Worm (Caenorhabditis elegans) whole organism, young adult: ENCODE data around the gene clec-9.

Source experiments
- B0035.1 ChIP-seq: sonication (generic microtip); optimal IDR thresholded peaks from 2 replicates; lab custom pipeline; 2016; ENCODE audit warnings: missing genetic modification characterization, mild to moderate bottlenecking, missing compliant biosample characterization, missing genotype, missing genetic modification reagents
- B0336.3 ChIP-seq: fragments of 200-800 bp; sonication (Bioruptor generic); IDR thresholded peaks from 2 replicates; pipeline ENCODE4 v1.3.6; 2022; ENCODE audit warnings: missing genetic modification characterization, missing compliant biosample characterization
- F22D6.2 ChIP-seq: sonication (generic microtip); optimal IDR thresholded peaks from 2 replicates; lab custom pipeline; 2016; ENCODE audit warnings: mild to moderate bottlenecking, missing genetic modification characterization, missing compliant biosample characterization
- F52B5.7 ChIP-seq: sonication (generic microtip); optimal IDR thresholded peaks from 2 replicates; lab custom pipeline; 2016; ENCODE audit warnings: mild to moderate bottlenecking, missing genetic modification characterization, missing compliant biosample characterization
- F57A8.1 ChIP-seq: fragments of 200-800 bp; sonication (Bioruptor generic); optimal IDR thresholded peaks from 2 replicates; lab custom pipeline; 2018; ENCODE audit warnings: mild to moderate bottlenecking, missing genetic modification characterization, moderate library complexity, missing compliant biosample characterization
- K12H6.12 ChIP-seq: fragments of 200-800 bp; sonication (Bioruptor generic); optimal IDR thresholded peaks from 2 replicates; lab custom pipeline; 2018; ENCODE audit warnings: mild to moderate bottlenecking, missing genetic modification characterization, missing compliant biosample characterization
- T26A5.8 ChIP-seq: sonication (generic microtip); optimal IDR thresholded peaks from 2 replicates; lab custom pipeline; 2016; ENCODE audit warnings: missing genetic modification characterization, missing compliant biosample characterization
- Y56A3A.18 ChIP-seq: fragments of 200-800 bp; sonication (Bioruptor generic); IDR thresholded peaks from 2 replicates; pipeline ENCODE4 v1.3.6; 2022; ENCODE audit warnings: missing genetic modification reagents, missing genetic modification characterization, missing compliant biosample characterization
- Y67H2A.10 ChIP-seq: fragments of 200-800 bp; sonication (Bioruptor generic); conservative IDR thresholded peaks from 2 replicates; pipeline ENCODE4 v1.3.6; 2022; ENCODE audit warnings: missing genetic modification reagents, missing genetic modification characterization, missing compliant biosample characterization
- ama-1 ChIP-seq, 3 experiments: fragments of 150-350 bp in 1 of 3; sonication (generic microtip) in 2 of 3; optimal IDR thresholded peaks; 2 replicates each; lab custom pipeline; 2014 to 2018; ENCODE audit warnings: missing biosample characterization in 2 of 3, missing genetic modification characterization in 2 of 3, missing genetic modification reagents in 2 of 3
- aptf-2 ChIP-seq: fragments of 200-800 bp; sonication (Bioruptor generic); conservative IDR thresholded peaks from 2 replicates; pipeline ENCODE4 v1.3.6; 2022; ENCODE audit warnings: missing genetic modification reagents, missing genetic modification characterization, missing compliant biosample characterization
- aptf-3 ChIP-seq: fragments of 200-800 bp; sonication (Bioruptor generic); IDR thresholded peaks from 2 replicates; pipeline ENCODE4 v1.3.6; 2022; ENCODE audit warnings: missing genetic modification characterization, missing compliant biosample characterization
- atf-7 ChIP-seq: sonication (generic microtip); optimal IDR thresholded peaks from 2 replicates; lab custom pipeline; 2017; ENCODE audit warnings: mild to moderate bottlenecking, missing genetic modification characterization, missing compliant biosample characterization
- attf-5 ChIP-seq: fragments of 200-800 bp; sonication (Bioruptor generic); optimal IDR thresholded peaks from 2 replicates; lab custom pipeline; 2018; ENCODE audit warnings: mild to moderate bottlenecking, missing genetic modification characterization, missing compliant biosample characterization
- cebp-2 ChIP-seq: fragments of 200-800 bp; sonication (Bioruptor generic); IDR thresholded peaks from 2 replicates; pipeline ENCODE4 v1.3.6; 2022; ENCODE audit warnings: missing genetic modification characterization, missing compliant biosample characterization
- ceh-79 ChIP-seq: sonication (generic microtip); optimal IDR thresholded peaks from 2 replicates; lab custom pipeline; 2017; ENCODE audit warnings: mild to moderate bottlenecking, missing genetic modification characterization, missing compliant biosample characterization
- ceh-91 ChIP-seq: fragments of 200-800 bp; sonication (Bioruptor generic); IDR thresholded peaks from 2 replicates; pipeline ENCODE4 v1.3.6; 2022; ENCODE audit warnings: missing genetic modification reagents, missing genetic modification characterization, missing compliant biosample characterization
- die-1 ChIP-seq: sonication (generic microtip); optimal IDR thresholded peaks from 2 replicates; lab custom pipeline; 2016; ENCODE audit warnings: missing genotype, mild to moderate bottlenecking, missing genetic modification characterization, missing compliant biosample characterization
- dox-1 ChIP-seq: fragments of 200-800 bp; sonication (Bioruptor generic); IDR thresholded peaks from 2 replicates; pipeline ENCODE4 v1.3.6; 2022; ENCODE audit warnings: missing genetic modification reagents, missing genetic modification characterization, missing compliant biosample characterization
- dpl-1 ChIP-seq: fragments of 150-350 bp; optimal IDR thresholded peaks from 2 replicates; lab custom pipeline; 2014; ENCODE audit warnings: missing biosample characterization, missing genetic modification reagents, missing genetic modification characterization
- egl-18 ChIP-seq: fragments of 200-800 bp; sonication (Bioruptor generic); IDR thresholded peaks from 2 replicates; pipeline ENCODE4 v1.3.6; 2022; ENCODE audit warnings: missing genetic modification reagents, missing genetic modification characterization, missing compliant biosample characterization
- hlh-12 ChIP-seq: sonication (generic microtip); optimal IDR thresholded peaks from 2 replicates; lab custom pipeline; 2016; ENCODE audit warnings: missing genetic modification characterization, missing compliant biosample characterization
- hlh-26 ChIP-seq: fragments of 200-800 bp; sonication (Bioruptor generic); conservative IDR thresholded peaks from 2 replicates; pipeline ENCODE4 v1.3.6; 2022; ENCODE audit warnings: missing genetic modification reagents, missing genetic modification characterization, missing compliant biosample characterization
- let-607 ChIP-seq, 2 experiments: fragments of 200-800 bp in 1 of 2; sonication (Bioruptor generic) in 1 of 2; sonication (generic microtip) in 1 of 2; optimal IDR thresholded peaks; 2 replicates each; lab custom pipeline; 2016 to 2018; ENCODE audit warnings: mild to moderate bottlenecking in 2 of 2, missing compliant biosample characterization in 2 of 2, missing genetic modification characterization in 2 of 2, moderate library complexity in 2 of 2, missing genotype in 1 of 2
- madf-10 ChIP-seq: sonication (generic microtip); optimal IDR thresholded peaks from 2 replicates; lab custom pipeline; 2016; ENCODE audit warnings: mild to moderate bottlenecking, missing genetic modification characterization, missing compliant biosample characterization
- madf-3 ChIP-seq: fragments of 200-800 bp; sonication (Bioruptor generic); IDR thresholded peaks from 2 replicates; pipeline ENCODE4 v1.3.6; 2022; ENCODE audit warnings: missing genetic modification reagents, missing genetic modification characterization, missing compliant biosample characterization
- madf-8 ChIP-seq: fragments of 200-800 bp; sonication (Bioruptor generic); conservative IDR thresholded peaks from 2 replicates; pipeline ENCODE4 v1.3.6; 2022; ENCODE audit warnings: missing genetic modification reagents, missing genetic modification characterization, missing compliant biosample characterization
- mel-28 ChIP-seq: sonication (generic microtip); optimal IDR thresholded peaks from 2 replicates; lab custom pipeline; 2016; ENCODE audit warnings: borderline replicate concordance, mild to moderate bottlenecking, missing genetic modification characterization, missing compliant biosample characterization
- nhr-120 ChIP-seq: fragments of 200-800 bp; sonication (Bioruptor generic); IDR thresholded peaks from 2 replicates; pipeline ENCODE4 v1.3.6; 2022; ENCODE audit warnings: missing genetic modification characterization, missing compliant biosample characterization
- nhr-80 ChIP-seq: sonication (generic microtip); optimal IDR thresholded peaks from 2 replicates; lab custom pipeline; 2016; ENCODE audit warnings: missing genetic modification characterization, missing compliant biosample characterization
- pha-4 ChIP-seq: fragments of 150-350 bp; sonication (generic microtip); optimal IDR thresholded peaks from 2 replicates; lab custom pipeline; 2014; ENCODE audit warnings: missing biosample characterization, missing genetic modification reagents, missing genetic modification characterization
- rcor-1 ChIP-seq: fragments of 200-800 bp; sonication (Bioruptor generic); IDR thresholded peaks from 2 replicates; pipeline ENCODE4 v1.3.6; 2022; ENCODE audit warnings: missing genetic modification reagents, missing genetic modification characterization, missing compliant biosample characterization
- rpc-1 ChIP-seq, 2 experiments: fragments of 150-350 bp in 1 of 2; sonication (generic microtip) in 1 of 2; optimal IDR thresholded peaks; 2 replicates each; lab custom pipeline; 2014 to 2018; ENCODE audit warnings: missing biosample characterization in 1 of 2, missing genetic modification characterization in 1 of 2, missing genetic modification reagents in 1 of 2, missing genotype in 1 of 2
- snpc-1.3 ChIP-seq: sonication (generic microtip); optimal IDR thresholded peaks from 2 replicates; lab custom pipeline; 2017; ENCODE audit warnings: missing genetic modification characterization, mild to moderate bottlenecking, missing compliant biosample characterization, antibody characterized with exemption, moderate library complexity, missing genotype, missing genetic modification reagents; ENCODE audit not compliant: insufficient read depth
- snpc-4 ChIP-seq, 5 experiments: fragments of 150-350 bp in 1 of 5; sonication (generic microtip) in 4 of 5; optimal IDR thresholded peaks; 2 replicates each; lab custom pipeline; 2014 to 2018; ENCODE audit warnings: missing genetic modification characterization in 5 of 5, missing biosample characterization in 3 of 5, antibody characterized with exemption in 2 of 5, mild to moderate bottlenecking in 2 of 5, missing compliant biosample characterization in 2 of 5, missing genotype in 2 of 5, moderate library complexity in 2 of 5, missing genetic modification reagents in 1 of 5
- sptf-2 ChIP-seq: fragments of 200-800 bp; sonication (Bioruptor generic); optimal IDR thresholded peaks from 2 replicates; lab custom pipeline; 2018; ENCODE audit warnings: mild to moderate bottlenecking, missing genetic modification characterization, missing compliant biosample characterization
- tlf-1 ChIP-seq: fragments of 200-800 bp; sonication (Bioruptor generic); optimal IDR thresholded peaks from 2 replicates; lab custom pipeline; 2018; ENCODE audit warnings: mild to moderate bottlenecking, missing genetic modification characterization, missing compliant biosample characterization
- unc-130 ChIP-seq: sonication (generic microtip); optimal IDR thresholded peaks from 2 replicates; lab custom pipeline; 2016; ENCODE audit warnings: missing genetic modification reagents, missing genetic modification characterization, missing compliant biosample characterization
- zfh-2 ChIP-seq: fragments of 200-800 bp; sonication (Bioruptor generic); conservative IDR thresholded peaks from 2 replicates; pipeline ENCODE4 v1.3.6; 2022; ENCODE audit warnings: missing genetic modification reagents, missing genetic modification characterization, missing compliant biosample characterization
- ztf-28 ChIP-seq: fragments of 200-800 bp; sonication (Bioruptor generic); IDR thresholded peaks from 2 replicates; pipeline ENCODE4 v1.3.6; 2022; ENCODE audit warnings: missing genetic modification reagents, missing genetic modification characterization, missing compliant biosample characterization

The clec-9 gene

DNA sequence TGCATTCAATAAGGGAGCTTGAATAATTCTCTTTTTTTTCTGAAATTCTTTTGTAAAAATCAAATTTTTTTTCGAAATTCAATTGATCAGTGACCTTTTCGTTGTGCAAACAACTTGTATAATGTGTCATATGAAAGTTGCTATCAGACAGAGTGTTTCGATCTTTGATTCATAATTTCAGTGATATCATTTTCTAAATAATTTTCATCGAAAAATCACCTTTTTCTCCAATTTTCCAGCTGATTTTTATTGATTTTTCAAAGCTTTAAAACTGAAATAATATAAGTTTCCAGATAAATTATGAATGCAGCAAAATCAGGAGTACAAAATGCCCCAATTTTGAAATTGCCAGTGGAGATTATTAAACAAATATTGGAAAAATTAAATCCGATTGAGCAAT is 22.0 kb upstream of the clec-9 start, which contains the start of gene fbxa-127:
Gene fbxa-127 (plus strand): TSS at position 301 of the 400 bp plus-strand sequence.
- TF ChIP-seq Y56A3A.18 = no peak
- TF ChIP-seq aptf-2 (GFP tag; lab: Robert Waterston, UW) = no peak
- TF ChIP-seq F57A8.1 = no peak
- TF ChIP-seq dox-1 (GFP tag; lab: Robert Waterston, UW) = no peak
- no peak for TF ChIP-seq aptf-3 (GFP tag; lab: Robert Waterston, UW)
- no peak for TF ChIP-seq rpc-1 (optimal IDR thresholded peaks at IDR 0.05; lab: Kevin White, UChicago)
- TF ChIP-seq rpc-1 (tag; optimal IDR thresholded peaks at IDR 0.05; lab: Kevin White, UChicago) = no peak
- no peak for TF ChIP-seq ceh-79 (tag; lab: Kevin White, UChicago)
- TF ChIP-seq madf-3 (GFP tag; lab: Robert Waterston, UW) = no peak
- no peak for TF ChIP-seq snpc-1.3 (tag; lab: Kevin White, UChicago)
- no peak for TF ChIP-seq K12H6.12

DNA sequence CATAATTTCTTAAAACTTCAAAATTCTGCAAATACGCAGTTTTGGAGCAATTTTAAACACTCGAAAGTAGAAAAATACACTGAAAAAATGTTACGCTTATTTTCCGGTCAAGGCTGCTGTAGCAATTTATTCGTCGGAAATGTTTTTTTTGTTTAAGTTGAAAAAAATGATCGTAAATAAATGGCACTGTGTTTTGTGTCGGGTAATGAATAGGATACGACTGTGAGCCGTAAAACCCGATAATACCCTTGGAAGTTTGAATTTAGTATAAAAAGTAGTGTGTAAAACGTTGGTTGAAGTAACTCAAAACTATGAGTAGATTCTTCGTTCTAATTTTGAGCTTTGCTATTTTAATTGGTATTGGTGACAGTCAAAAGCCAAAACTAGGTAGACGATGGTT is 20.5 kb upstream of the clec-9 start, which contains the start of gene T25E12.14:
Gene T25E12.14 (plus strand): TSS at position 301 of the 400 bp plus-strand sequence.
- TF ChIP-seq die-1 (no peak), egl-18 (no peak), atf-7 (tag; lab: Kevin White, UChicago) (no peak), nhr-120 (GFP tag; lab: Robert Waterston, UW) (no peak), zfh-2 (GFP tag; lab: Robert Waterston, UW) (no peak), F52B5.7 (tag; lab: Kevin White, UChicago) (no peak), ztf-28 (no peak), madf-10 (tag; lab: Kevin White, UChicago) (no peak), hlh-12 (no peak), dox-1 (GFP tag; lab: Robert Waterston, UW) (no peak), T26A5.8 (tag; lab: Kevin White, UChicago) (no peak), ceh-91 (GFP tag; lab: Robert Waterston, UW) (no peak), unc-130 (GFP tag; lab: Kevin White, UChicago) (no peak), B0035.1 (tag; lab: Kevin White, UChicago) (no peak), dpl-1 (GFP tag; lab: Kevin White, UChicago) (no peak), F22D6.2 (tag; lab: Kevin White, UChicago) (no peak), rcor-1 (GFP tag; lab: Robert Waterston, UW) (no peak), pha-4 (tag; lab: Kevin White, UChicago) (no peak), K12H6.12 (no peak), ama-1 (optimal IDR thresholded peaks at IDR 0.05; lab: Kevin White, UChicago) (no peak), ama-1 (GFP tag; optimal IDR thresholded peaks at IDR 0.05; lab: Kevin White, UChicago) (no peak)

DNA sequence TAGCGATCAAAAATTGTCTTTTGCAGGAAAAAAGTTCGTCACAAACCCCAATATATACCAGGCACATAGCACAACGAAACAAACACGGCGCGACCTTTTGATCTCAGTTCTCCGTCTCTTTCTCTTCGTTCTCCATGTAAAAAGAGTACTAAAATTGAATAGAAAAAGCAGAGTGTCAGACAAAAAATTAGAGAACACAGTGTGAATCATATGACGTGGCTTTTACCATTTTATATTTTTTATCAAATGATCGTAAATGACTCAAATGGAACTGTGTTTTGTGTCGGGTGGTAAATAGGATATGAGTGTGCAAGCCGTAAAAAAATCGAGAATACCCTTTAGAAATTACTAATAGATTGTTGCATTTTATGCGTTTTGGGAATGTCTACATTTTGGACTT is 19.5 kb upstream of the clec-9 start:
- no peak for TF ChIP-seq tlf-1 (GFP tag; lab: Kevin White, UChicago)
- no peak for TF ChIP-seq madf-8 (GFP tag; lab: Robert Waterston, UW)
- TF ChIP-seq atf-7 (tag; lab: Kevin White, UChicago) = peak; percentile 14
- no peak for TF ChIP-seq F22D6.2 (tag; lab: Kevin White, UChicago)
- TF ChIP-seq attf-5 (GFP tag; lab: Kevin White, UChicago) = peak; percentile 35
- no peak for TF ChIP-seq Y67H2A.10 (GFP tag; lab: Robert Waterston, UW)
- TF ChIP-seq mel-28 = no peak
- no peak for TF ChIP-seq B0336.3 (GFP tag; lab: Robert Waterston, UW)
- no peak for TF ChIP-seq cebp-2 (GFP tag; lab: Robert Waterston, UW)
- no peak for TF ChIP-seq sptf-2 (GFP tag; lab: Kevin White, UChicago)
- TF ChIP-seq rcor-1 (GFP tag; lab: Robert Waterston, UW) = no peak
- TF ChIP-seq hlh-26 = no peak
- peak in 1 of 2 experiments; percentile 10 for TF ChIP-seq let-607 (tag; optimal IDR thresholded peaks at IDR 0.05; lab: Kevin White, UChicago)
- TF ChIP-seq nhr-80 (tag; lab: Kevin White, UChicago) = peak; percentile 88
- no peak for TF ChIP-seq snpc-4 (GFP tag; optimal IDR thresholded peaks at IDR 0.05; lab: Kevin White, UChicago)
- peak in 2 of 4 experiments; percentile 38 to 46 for TF ChIP-seq snpc-4 (tag; optimal IDR thresholded peaks at IDR 0.05; lab: Kevin White, UChicago)
- TF ChIP-seq pha-4 (tag; lab: Kevin White, UChicago) = no peak
- TF ChIP-seq, all 124 proteins: peak for 5
